Fruit fly (Drosophila melanogaster) Kc167 (cell line): ENCODE measurements around the gene CG15544.

Source experiments
- h ChIP-seq: fragments of >200 bp; optimal IDR thresholded peaks from 3 replicates; lab custom pipeline; 2018; ENCODE audit warnings: missing external identifiers
- psq ChIP-seq: fragments of >200 bp; optimal IDR thresholded peaks from 2 replicates; lab custom pipeline; 2017; ENCODE audit warnings: missing external identifiers

DNA sequence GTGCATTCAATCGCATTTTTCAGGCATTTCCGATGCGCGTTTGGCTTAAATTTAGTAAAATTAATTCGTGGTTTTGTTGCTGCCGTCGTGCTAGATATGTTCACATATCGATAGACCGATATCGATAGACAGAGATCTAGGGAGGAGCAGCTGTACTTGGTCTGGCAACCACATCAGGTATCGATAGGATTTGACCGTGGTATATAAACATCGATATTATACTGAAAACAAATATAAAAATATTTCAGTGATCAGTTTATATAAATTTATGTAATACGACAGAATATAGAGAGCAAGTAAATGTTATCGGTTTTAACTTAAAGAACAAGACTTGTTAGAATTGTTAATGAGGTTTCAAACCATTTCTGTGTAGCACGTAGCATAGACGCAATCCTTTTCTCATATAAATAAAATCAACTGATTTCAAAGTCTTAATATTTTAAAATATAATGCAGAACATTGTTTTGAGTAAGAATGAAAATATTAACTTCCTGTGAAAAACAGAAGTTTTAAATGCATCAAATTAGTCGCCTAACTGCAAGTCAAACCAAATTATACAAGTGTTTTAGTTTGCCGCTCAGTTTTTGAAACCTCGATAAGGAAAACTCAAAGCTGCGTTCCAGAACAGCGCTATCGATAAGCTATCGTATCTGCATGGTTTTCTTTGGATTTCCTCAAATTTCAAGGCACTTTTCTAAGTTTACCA is 21.0 kb upstream of the CG15544 start, which contains the start of the genes wts and dj-1beta:
- TF ChIP-seq psq (no peak), h (no peak)
